Worm (Caenorhabditis elegans): ENCODE data around the gene duxl-1.
"Not testable (repeated sequence)": the region's sequence is repeated elsewhere in the genome, so short reads cannot be mapped to it uniquely, and the experiment has no call there.

Gene duxl-1

DNA sequence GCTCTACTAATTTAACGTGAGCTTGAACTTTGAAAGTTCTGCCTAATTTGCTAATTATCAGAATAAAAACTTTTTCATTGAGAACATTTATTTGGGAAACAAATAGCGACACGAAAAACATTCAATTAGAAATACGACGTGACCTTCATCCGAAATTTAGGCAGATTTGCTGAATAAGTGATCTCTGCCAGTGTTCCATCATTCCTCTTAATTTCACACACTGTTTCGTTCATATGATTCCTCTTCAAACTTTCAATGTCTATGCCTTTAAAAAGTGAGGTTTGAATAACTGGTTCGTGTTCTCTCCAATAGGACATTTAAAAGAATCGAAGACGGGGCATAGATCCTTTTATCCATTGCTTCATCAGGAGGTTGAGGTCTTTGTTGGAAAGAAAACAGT lies 13.0 kb upstream of the duxl-1 start, which contains the start of gene fbxb-20:
TSS of gene fbxb-20 (minus strand) at position 101 of the 400 bp plus-strand sequence.
- no peak for TF ChIP-seq unc-62 (GFP tag; optimal IDR thresholded peaks at IDR 0.05)

DNA sequence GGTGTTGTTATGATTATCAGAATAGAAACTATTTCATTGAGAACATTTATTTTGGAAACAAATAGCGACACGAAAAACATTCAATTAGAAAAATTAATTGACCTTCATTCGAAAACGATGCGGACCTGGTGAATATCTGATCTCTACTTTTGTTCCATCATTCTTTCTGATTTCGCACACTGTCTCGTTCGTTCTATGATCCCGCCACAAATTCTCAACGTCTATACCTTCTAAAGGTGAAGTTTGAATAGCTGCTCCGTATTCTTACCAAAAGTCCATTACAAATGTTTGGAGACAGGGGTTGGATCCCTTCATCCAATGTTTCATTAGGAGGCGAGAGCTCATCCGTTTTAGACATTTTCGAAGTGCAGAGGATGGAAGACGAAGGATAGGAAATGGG lies 11.7 kb upstream of the duxl-1 start, which contains the start of gene fbxb-16:
TSS of gene fbxb-16 (minus strand) at position 101 of the 400 bp plus-strand sequence.
- TF ChIP-seq unc-62 (GFP tag; optimal IDR thresholded peaks at IDR 0.05): no peak

DNA sequence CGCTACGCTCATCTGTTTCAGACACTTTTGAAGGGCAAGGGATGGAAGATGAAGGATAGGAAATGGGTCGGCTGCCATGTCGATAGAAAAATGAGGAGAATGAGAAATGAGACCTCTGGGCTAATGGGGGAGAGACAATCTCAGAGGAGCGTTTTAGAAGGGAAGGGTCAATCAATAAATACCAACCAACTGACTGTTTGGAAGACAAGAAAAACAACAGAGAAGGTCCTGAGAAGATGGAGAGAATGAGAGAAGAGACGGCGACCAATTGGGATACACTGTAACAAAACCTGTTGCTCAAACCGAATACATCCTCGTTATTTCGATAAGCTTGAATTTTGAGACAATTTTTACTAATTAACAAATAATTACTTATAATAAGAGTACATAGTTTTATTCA lies 10.1 kb upstream of the duxl-1 start, which contains the start of gene fbxb-15:
TSS of gene fbxb-15 (minus strand) at position 101 of the 400 bp plus-strand sequence.
- TF ChIP-seq unc-62 (GFP tag; optimal IDR thresholded peaks at IDR 0.05): no peak

DNA sequence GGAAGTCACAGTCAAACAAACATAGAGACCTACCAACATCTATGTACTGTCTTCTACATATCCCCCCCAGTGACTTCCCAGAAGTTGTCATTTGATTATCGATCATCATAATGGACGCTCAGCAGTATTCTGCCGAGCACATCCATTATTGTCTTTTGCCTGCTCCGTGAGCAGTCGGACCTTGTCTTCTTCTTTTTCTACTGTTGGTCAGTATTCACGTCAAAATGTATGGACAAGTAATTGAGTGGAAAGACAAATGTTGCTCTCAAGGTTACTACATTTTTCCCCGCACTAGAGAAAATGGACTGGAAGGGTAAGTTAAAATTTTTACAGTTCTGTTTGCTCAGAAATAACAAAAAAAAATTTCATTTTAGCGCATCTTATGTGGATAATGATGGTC lies 8.6 kb upstream of the duxl-1 start, which contains the start of gene btb-12:
TSS of gene btb-12 (plus strand) at position 301 of the 400 bp plus-strand sequence.
- TF ChIP-seq unc-62 (GFP tag; optimal IDR thresholded peaks at IDR 0.05): no peak

DNA sequence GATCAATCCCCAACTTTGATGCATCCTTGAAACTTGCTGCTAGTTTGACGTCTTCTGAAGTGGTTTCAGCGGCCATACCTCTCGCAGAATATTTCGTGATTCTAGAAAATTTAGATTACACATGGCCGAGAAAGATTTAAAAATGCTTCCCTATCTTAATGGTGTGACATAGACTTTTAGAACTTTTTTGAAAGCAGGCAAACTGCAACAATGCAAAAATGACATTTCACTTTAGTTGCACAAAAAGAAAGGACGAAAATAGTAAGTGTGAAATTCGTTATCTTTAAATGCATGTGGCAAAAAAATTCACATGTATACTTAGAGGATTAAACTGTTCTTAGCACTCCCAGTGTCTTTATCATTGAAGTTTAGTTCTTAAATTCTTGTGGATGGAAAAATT lies 6.3 kb upstream of the duxl-1 start, which contains the start of gene ZC204.12:
TSS of gene ZC204.12 (minus strand) at position 101 of the 400 bp plus-strand sequence.
- TF ChIP-seq unc-62 (GFP tag; optimal IDR thresholded peaks at IDR 0.05): no peak

DNA sequence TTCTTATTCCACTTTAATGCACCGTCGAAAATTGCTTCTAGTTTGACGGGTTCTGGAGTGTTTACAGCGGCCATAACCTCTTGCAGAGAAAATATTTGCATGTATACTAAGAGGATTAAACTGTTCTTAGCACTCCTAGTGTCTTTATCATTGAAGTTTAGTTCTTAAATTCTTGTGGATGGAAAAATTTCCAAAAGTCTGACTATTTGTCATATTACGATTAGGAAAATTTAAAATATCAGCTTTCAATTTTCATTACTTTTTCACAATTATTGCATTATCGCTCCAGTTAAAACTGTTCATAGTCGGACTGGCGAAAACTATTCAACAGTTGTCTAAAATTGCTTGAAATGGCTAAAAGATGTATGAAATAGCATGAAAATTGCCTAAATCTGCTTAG lies 2.6 kb upstream of the duxl-1 start, which contains the start of gene ZC204.13:
TSS of gene ZC204.13 (minus strand) at position 101 of the 400 bp plus-strand sequence.
- not testable (repeated sequence) for TF ChIP-seq unc-62 (GFP tag; optimal IDR thresholded peaks at IDR 0.05)

DNA sequence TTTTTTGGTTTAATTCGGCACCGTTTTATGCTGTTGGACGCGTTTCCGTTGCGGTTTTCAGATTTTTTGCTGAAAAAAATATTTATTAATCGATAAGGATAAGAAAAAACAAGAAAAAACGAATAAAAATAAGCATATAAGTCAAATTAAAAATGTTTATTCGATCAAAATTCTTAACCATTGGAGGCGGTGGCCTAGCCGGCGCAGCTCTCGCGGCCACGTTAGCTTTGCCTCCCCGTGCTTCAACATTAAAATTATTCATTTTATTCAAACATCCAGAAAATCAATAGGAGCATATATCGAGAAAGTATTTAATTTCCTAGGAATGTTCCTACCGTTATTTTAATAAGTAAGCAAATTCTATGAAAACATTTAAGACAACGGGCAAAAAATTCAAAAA lies 618 bp upstream of the duxl-1 start, which contains the start of gene ZC204.14:
TSS of gene ZC204.14 (minus strand) at position 69 of the 400 bp plus-strand sequence.
- TF ChIP-seq unc-62 (GFP tag; optimal IDR thresholded peaks at IDR 0.05): no peak

DNA sequence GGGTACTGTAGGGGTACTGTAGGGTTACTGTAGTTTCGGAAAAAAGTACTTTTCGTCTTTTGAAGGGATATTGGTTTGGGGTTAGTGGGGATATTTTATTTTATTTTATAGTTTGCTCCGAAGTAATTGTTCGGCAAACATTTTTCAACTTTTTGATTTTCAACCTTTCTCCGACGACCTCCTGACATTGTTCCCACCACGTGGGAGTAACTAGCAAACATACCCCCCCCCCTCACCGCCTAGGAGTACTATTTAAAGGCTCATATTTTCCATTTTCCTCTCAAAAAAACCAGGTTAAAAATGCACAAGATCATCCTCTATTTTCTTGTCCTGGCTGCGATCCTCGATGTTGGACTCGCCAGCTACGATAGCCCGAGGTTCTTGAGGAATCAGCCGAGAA lies 2.5 kb downstream of the duxl-1 start, which contains the start of gene srlf-29:
TSS of gene srlf-29 (plus strand) at position 301 of the 400 bp plus-strand sequence.
- no peak for TF ChIP-seq unc-62 (GFP tag; optimal IDR thresholded peaks at IDR 0.05)

DNA sequence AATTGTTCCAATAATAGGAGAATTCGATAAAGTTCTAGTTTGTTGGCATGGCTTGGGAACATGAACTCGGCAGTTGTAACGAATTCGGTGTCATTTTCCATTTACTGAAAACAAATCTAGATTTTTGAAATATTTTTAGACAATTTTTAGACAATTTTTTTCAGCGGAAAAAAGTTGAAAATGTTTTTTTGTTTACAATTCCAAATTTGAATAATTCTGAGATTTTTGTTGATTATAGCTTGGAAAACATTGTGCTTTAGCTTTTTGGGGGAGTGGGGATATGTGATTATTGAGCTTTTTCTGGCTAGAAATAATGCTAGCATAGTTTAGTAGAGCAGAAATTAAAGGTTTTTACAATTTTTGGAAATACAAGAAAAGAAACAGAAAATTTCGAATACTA lies 5.4 kb downstream of the duxl-1 start, which contains the start of gene srw-97:
TSS of gene srw-97 (minus strand) at position 101 of the 400 bp plus-strand sequence.
- no peak for TF ChIP-seq unc-62 (GFP tag; optimal IDR thresholded peaks at IDR 0.05)

DNA sequence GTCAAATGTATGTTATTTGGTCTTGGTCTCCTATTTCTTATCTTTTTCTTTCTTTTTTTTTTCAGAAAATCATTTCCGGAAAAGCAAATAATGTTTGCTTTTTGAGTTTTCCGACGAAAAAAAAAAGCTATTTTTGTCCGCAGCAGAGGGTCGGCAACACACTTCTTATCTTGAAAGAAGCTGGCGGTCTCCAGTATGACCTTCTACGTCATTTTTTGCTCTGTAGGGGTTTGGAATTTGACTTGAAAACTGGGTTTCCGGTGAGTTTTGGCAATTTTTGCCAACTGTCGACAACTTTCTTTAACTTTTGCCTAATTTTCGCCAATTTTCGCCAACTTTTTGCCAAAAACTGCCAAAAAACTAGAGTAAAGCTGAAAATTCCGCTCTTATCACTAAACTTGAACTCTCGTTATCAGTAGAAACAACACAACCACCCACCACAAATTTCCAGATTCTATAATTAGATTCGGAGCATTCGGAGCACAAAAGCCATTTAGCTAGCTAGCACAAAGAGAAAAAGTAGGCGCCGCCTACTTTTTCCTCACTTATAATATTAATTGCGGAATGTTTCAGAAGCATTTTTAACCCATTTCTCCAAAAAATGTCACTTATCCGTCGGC lies 6.9 kb downstream of the duxl-1 start, which contains the start of gene nhx-6:
TSS of gene nhx-6 (plus strand) at position 570 of the 620 bp plus-strand sequence.
- no peak for TF ChIP-seq unc-62 (GFP tag; optimal IDR thresholded peaks at IDR 0.05)

DNA sequence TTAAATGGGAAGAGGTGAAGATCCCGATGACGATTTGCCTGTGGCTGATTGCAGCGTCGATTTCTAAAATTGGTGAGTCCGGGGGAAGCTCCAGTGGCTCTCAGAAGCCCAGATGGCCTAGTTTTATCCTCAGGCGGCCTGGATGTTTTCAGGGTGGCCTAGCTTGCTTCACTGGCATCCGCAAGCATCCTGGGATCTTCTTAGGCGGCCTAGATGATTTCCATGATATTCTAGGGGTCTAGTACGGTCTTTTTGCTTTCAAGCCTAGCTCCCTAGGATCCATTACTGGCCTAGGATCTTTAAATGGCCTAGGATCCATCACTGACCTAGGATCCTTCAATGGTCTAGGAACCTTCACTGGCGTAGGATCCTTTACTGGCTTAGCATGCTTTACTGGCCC lies 7.5 kb downstream of the duxl-1 start:
- TF ChIP-seq unc-62 (GFP tag; optimal IDR thresholded peaks at IDR 0.05): no peak

DNA sequence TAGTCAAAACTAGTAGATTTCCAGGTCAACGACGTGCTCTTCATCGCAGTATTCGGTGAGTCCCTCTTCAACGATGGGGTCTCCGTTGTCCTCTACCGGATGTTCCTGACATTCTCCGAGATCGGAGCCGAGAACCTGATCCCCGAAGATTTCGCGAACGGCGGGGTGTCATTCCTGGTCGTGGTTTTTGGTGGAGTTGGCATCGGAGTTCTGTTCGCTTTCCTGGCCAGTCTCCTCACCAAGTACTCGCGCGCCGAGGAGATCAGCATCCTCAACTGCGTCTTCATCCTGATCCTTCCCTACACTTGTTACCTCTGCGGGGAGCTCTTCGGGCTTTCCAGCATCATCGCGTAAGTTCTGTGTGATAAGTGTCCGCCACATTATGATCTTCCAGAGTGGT lies 9.2 kb downstream of the duxl-1 start:
- no peak for TF ChIP-seq unc-62 (GFP tag; optimal IDR thresholded peaks at IDR 0.05)

DNA sequence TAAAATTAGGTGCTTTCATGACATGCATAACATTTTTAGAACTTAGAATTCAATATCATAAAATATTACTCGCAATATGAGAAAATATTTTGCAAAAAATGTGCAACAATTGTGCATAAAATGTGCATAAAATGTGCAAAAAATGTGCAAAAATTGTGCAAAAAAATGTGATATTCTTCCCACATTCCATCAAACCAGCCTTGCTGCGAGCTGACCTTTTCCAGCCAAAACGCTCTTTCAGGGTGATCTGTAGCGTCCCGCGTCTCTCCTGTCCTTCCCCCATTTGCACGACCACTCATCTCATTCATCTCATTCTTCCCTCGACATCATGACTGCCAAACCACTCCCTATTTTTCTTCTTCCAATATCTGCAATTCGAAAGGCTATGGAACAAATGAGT lies 12.6 kb downstream of the duxl-1 start, which contains the start of gene fbxb-17:
TSS of gene fbxb-17 (plus strand) at position 301 of the 400 bp plus-strand sequence.
- TF ChIP-seq unc-62 (GFP tag; optimal IDR thresholded peaks at IDR 0.05): no peak

DNA sequence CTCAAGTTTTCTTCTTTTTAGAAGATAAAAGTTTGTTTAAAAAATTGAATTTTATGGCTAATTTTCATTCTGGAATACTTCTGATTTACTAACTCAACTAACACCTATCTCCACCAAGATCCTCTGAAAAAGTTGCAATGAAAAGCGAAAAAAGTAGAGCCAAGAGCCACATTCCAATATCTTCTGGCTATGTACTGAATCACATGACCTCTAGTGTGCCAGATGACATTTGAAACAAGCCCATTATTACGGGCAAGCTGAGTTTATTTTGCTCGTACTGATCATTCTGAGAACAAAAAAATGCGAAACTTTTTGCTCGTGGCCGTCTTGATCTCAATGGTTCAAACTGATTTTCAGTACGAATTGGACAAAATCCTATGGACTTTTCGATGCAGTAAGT lies 15.6 kb downstream of the duxl-1 start, which contains the start of gene irld-36:
TSS of gene irld-36 (plus strand) at position 301 of the 400 bp plus-strand sequence.
- no peak for TF ChIP-seq unc-62 (GFP tag; optimal IDR thresholded peaks at IDR 0.05)

DNA sequence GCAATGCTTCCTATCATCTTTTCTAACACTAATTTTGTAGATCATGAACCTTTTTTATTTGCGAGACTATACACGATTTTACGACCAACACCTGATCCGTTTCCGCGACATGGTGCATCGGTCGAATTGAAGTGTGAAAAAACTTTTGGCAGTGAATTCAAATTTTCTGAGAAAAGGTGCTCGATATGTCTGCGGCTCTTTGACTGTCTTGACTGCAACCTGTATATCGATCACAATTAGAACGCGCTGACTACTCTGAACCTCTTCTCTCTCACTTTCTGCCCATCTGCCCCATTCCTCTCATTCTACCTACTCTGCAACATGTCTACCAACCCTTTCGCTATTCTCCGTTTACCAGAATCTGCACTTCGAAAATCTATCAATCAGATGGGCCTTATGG lies 18.7 kb downstream of the duxl-1 start, which contains the start of gene fbxb-26:
TSS of gene fbxb-26 (plus strand) at position 301 of the 400 bp plus-strand sequence.
- no peak for TF ChIP-seq unc-62 (GFP tag; optimal IDR thresholded peaks at IDR 0.05)

DNA sequence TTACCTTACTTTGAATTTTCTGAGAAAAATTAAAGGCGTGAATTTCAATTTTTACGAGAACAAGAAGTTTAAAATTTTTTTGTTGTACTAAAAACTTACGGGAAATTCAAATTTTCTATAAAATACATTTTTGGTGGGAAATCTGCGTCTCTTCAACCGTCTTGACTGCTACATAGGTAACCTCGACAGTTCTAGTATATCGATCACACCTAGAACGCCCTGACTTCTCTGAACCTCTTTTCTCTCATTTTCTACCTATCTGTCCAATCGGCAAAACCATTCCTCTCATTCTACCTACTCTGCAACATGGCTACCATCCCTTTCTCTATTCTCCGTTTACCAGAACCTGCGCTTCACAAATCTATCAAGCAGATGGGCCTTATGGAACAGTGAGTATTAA lies 20.2 kb downstream of the duxl-1 start, which contains the start of gene fbxb-25:
TSS of gene fbxb-25 (plus strand) at position 301 of the 400 bp plus-strand sequence.
- TF ChIP-seq unc-62 (GFP tag; optimal IDR thresholded peaks at IDR 0.05): no peak

DNA sequence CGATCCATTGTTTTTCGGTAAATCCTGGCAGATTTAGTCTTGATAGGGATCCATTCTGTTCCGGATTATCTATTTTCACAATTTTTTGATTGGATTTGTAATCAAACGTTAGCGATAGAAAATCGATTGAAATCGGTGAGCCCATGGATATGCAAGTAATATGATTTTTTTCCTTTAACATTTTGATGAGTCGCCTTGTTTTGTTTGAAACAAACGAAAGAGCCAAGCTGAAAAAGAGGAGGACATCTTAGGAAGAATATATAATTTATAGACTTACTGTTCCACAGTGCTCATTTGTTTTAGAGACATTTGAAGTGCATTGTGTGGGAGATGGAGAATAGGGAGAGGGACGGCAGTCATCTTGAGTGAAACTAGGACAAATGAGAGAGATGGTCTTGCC lies 25.3 kb downstream of the duxl-1 start, which contains the start of the genes fbxb-18 and fbxb-19:
TSS of gene fbxb-18 (minus strand) at position 101 of the 400 bp plus-strand sequence.
TSS of gene fbxb-19 (minus strand) at position 369 of the 400 bp plus-strand sequence.
- TF ChIP-seq unc-62 (GFP tag; optimal IDR thresholded peaks at IDR 0.05): no peak
